Fruit fly (Drosophila melanogaster) whole organism, wandering third instar larva: ENCODE data around the gene CG7789.

ENCODE experiments used
- Abd-B ChIP-seq: fragments of >200 bp; optimal IDR thresholded peaks from 2 replicates; lab custom pipeline; 2017; ENCODE audit warnings: missing biosample characterization, missing genetic modification characterization
- CG32264 ChIP-seq: fragments of 200-800 bp; sonication (Bioruptor generic); optimal IDR thresholded peaks from 2 replicates; lab custom pipeline; 2016; ENCODE audit warnings: missing biosample characterization, missing genetic modification characterization
- Hnf4 ChIP-seq: fragments of 200-800 bp; sonication (Bioruptor generic); optimal IDR thresholded peaks from 2 replicates; lab custom pipeline; 2016; ENCODE audit warnings: missing biosample characterization, mild to moderate bottlenecking, missing genetic modification characterization
- Jra ChIP-seq: sonication (Bioruptor generic); optimal IDR thresholded peaks from 2 replicates; lab custom pipeline; 2016; ENCODE audit warnings: missing biosample characterization, missing genetic modification characterization
- psq ChIP-seq: fragments of 200-800 bp; sonication (Bioruptor generic); optimal IDR thresholded peaks from 3 replicates; lab custom pipeline; 2017; ENCODE audit warnings: missing biosample characterization, mild to moderate bottlenecking, missing genetic modification characterization, moderate library complexity

DNA sequence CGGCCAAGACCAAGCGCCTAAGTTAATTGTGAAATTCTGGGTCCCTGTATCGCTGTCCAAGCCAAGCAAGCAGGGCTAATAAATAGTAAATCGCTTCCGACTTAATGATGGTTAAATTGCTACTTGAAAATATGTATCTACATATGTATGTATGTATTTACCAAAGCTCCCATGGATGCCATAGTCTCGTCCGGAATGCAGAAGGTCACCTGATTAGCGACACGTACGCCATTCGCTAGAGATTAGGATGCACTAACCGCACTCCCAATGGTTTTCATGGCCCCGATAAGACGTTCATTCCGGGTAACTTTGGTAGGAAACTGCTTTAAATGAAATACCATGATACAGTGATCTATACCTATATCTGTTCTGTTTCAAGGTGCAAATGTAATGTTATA, 44.3 kb upstream of the CG7789 start:
- TF ChIP-seq psq (GFP tag; lab: Kevin White, UChicago) = no peak
- no peak for TF ChIP-seq CG32264 (GFP tag; lab: Kevin White, UChicago)
- no peak for TF ChIP-seq Jra (GFP tag; lab: Kevin White, UChicago)
- TF ChIP-seq Abd-B (GFP tag; lab: Kevin White, UChicago) = no peak
- TF ChIP-seq Hnf4 (GFP tag; lab: Kevin White, UChicago) = no peak
